Worm (Caenorhabditis elegans): ENCODE results near the gene Y53F4B.23.

The Y53F4B.23 gene

ce11 chrII:15124193-15124592, at the start of gene Y53F4B.23:
TSS of gene Y53F4B.23 (plus strand) at chrII:15124504.
- TF ChIP-seq ceh-24 (tag; optimal IDR thresholded peaks at IDR 0.05): no peak
- TF ChIP-seq pqm-1 (tag; optimal IDR thresholded peaks at IDR 0.05): no peak

ce11 chrII:15074760-15075159, 49.5 kb upstream of the Y53F4B.23 start:
- TF ChIP-seq pha-4 (tag; optimal IDR thresholded peaks at IDR 0.05): no peak
- TF ChIP-seq dmd-4 (tag; optimal IDR thresholded peaks at IDR 0.05; ENCODE audit: borderline replicate concordance): no peak
- no peak for TF ChIP-seq C38D4.7 (GFP tag; optimal IDR thresholded peaks at IDR 0.05)
- TF ChIP-seq dve-1 (tag; optimal IDR thresholded peaks at IDR 0.05): no peak
- TF ChIP-seq ceh-30 (tag; optimal IDR thresholded peaks at IDR 0.05): no peak
- TF ChIP-seq pha-2 (tag; optimal IDR thresholded peaks at IDR 0.05): no peak
- TF ChIP-seq lim-6 (tag; optimal IDR thresholded peaks at IDR 0.05): no peak
- TF ChIP-seq ceh-18 (tag; optimal IDR thresholded peaks at IDR 0.05): no peak
- no peak for TF ChIP-seq ama-1 (optimal IDR thresholded peaks at IDR 0.05)

ce11 chrII:15076778-15077435, 47.4 kb upstream of the Y53F4B.23 start, which contains the start of gene Y53F4B.19:
TSS of gene Y53F4B.19 (plus strand) at chrII:15076934.
- no peak for TF ChIP-seq ceh-14 (tag; optimal IDR thresholded peaks at IDR 0.05)
- TF ChIP-seq unc-55 (GFP tag; optimal IDR thresholded peaks at IDR 0.05): no peak
- TF ChIP-seq ceh-9 (tag; optimal IDR thresholded peaks at IDR 0.05): no peak
- no peak for TF ChIP-seq nfya-1 (tag; optimal IDR thresholded peaks at IDR 0.05)

- peak; percentile 33 for TF ChIP-seq ceh-34 (tag; optimal IDR thresholded peaks at IDR 0.05)
- TF ChIP-seq ceh-24 (tag; optimal IDR thresholded peaks at IDR 0.05): no peak
These were observed 43.8 kb upstream of the Y53F4B.23 start for ce11 chrII:15080535-15080934.

ce11 chrII:15084170-15084569, 40.1 kb upstream of the Y53F4B.23 start, which contains the start of gene Y53F4B.20:
TSS of gene Y53F4B.20 (plus strand) at chrII:15084470.
- TF ChIP-seq fax-1 (tag; optimal IDR thresholded peaks at IDR 0.05): no peak
- TF ChIP-seq C38D4.7 (GFP tag; optimal IDR thresholded peaks at IDR 0.05): no peak
- no peak for TF ChIP-seq dve-1 (tag; optimal IDR thresholded peaks at IDR 0.05)
- TF ChIP-seq pqm-1 (tag; optimal IDR thresholded peaks at IDR 0.05): no peak
- no peak for TF ChIP-seq fkh-6 (tag; optimal IDR thresholded peaks at IDR 0.05)
- no peak for TF ChIP-seq sox-4 (tag; optimal IDR thresholded peaks at IDR 0.05)
- TF ChIP-seq tbx-7 (tag; optimal IDR thresholded peaks at IDR 0.05): no peak
- no peak for TF ChIP-seq ama-1 (optimal IDR thresholded peaks at IDR 0.05)
- no peak for TF ChIP-seq pax-1 (tag; optimal IDR thresholded peaks at IDR 0.05)
- no peak for TF ChIP-seq C08G9.2 (tag; optimal IDR thresholded peaks at IDR 0.05)
- no peak for TF ChIP-seq Y22D7AL.16 (tag; optimal IDR thresholded peaks at IDR 0.05)
- no peak for TF ChIP-seq pag-3 (tag; optimal IDR thresholded peaks at IDR 0.05; ENCODE audit: borderline replicate concordance)
- no peak for TF ChIP-seq ceh-18 (tag; optimal IDR thresholded peaks at IDR 0.05)
- no peak for TF ChIP-seq syd-9 (tag; optimal IDR thresholded peaks at IDR 0.05)
- no peak for TF ChIP-seq sdc-2 (tag; optimal IDR thresholded peaks at IDR 0.05)
- TF ChIP-seq ceh-30 (tag; optimal IDR thresholded peaks at IDR 0.05): no peak
- TF ChIP-seq ceh-19 (GFP tag; optimal IDR thresholded peaks at IDR 0.05): no peak
- no peak for TF ChIP-seq nfya-1 (tag; optimal IDR thresholded peaks at IDR 0.05)

- TF ChIP-seq fax-1 (tag; optimal IDR thresholded peaks at IDR 0.05) (peak; percentile 34), lim-6 (tag; optimal IDR thresholded peaks at IDR 0.05) (peak; percentile 53), pax-1 (tag; optimal IDR thresholded peaks at IDR 0.05) (no peak), unc-55 (GFP tag; optimal IDR thresholded peaks at IDR 0.05) (no peak), ets-4 (tag; optimal IDR thresholded peaks at IDR 0.05) (peak; percentile 86), ceh-31 (tag; optimal IDR thresholded peaks at IDR 0.05) (peak; percentile 91), gmeb-2 (tag; optimal IDR thresholded peaks at IDR 0.05) (no peak), C08G9.2 (tag; optimal IDR thresholded peaks at IDR 0.05) (peak; percentile 87), fkh-6 (tag; optimal IDR thresholded peaks at IDR 0.05) (peak; percentile 56), unc-42 (tag; optimal IDR thresholded peaks at IDR 0.05) (peak; percentile 52), fkh-10 (GFP tag; optimal IDR thresholded peaks at IDR 0.05) (no peak), ceh-2 (tag; optimal IDR thresholded peaks at IDR 0.05) (peak; percentile 85), ceh-14 (tag; optimal IDR thresholded peaks at IDR 0.05) (peak; percentile 10), ceh-34 (tag; optimal IDR thresholded peaks at IDR 0.05) (peak; percentile 21), sdc-2 (tag; optimal IDR thresholded peaks at IDR 0.05) (peak; percentile 56), ref-2 (tag; optimal IDR thresholded peaks at IDR 0.05) (peak; percentile 62), zip-5 (tag; optimal IDR thresholded peaks at IDR 0.05) (peak; percentile 73), mec-3 (tag; optimal IDR thresholded peaks at IDR 0.05; ENCODE audit: borderline replicate concordance) (peak; percentile 62), ceh-19 (GFP tag; optimal IDR thresholded peaks at IDR 0.05) (no peak), hlh-8 (tag; optimal IDR thresholded peaks at IDR 0.05) (peak; percentile 58), tbx-7 (tag; optimal IDR thresholded peaks at IDR 0.05) (peak; percentile 84), elt-2 (tag; optimal IDR thresholded peaks at IDR 0.05) (peak; percentile 57)
These were observed 35.0 kb upstream of the Y53F4B.23 start for ce11 chrII:15089086-15089895.
